Worm (Caenorhabditis elegans): ENCODE results near the gene hars-1.

DNA sequence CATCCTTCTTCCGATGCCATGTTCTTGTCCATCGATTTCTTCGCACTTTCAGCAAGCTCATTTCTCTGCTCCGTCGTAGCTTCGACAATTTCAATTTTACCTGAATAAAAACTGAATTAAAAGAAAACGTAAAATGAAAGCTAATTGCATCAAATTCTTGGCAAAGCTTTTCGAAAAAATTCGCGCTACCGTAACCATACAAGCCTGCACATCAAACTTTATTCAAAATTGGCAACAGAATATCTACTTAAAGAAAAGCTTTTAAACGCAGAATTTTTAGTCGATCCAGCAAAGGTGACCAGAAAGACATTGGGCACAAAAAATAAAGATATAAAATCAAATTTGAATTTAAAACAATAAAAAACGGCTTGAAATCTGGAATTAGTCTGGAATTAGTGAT is 16.5 kb upstream of the hars-1 start:
- no peak for TF ChIP-seq flt-1 (GFP tag; IDR thresholded peaks at IDR 0.05)
- no peak for TF ChIP-seq tab-1 (GFP tag; IDR thresholded peaks at IDR 0.05)
